Fruit fly (Drosophila melanogaster) whole organism, embryonic: ENCODE measurements around the gene Mtpalpha.

ENCODE experiments used
- Ada2b ChIP-seq: fragments of 200-800 bp; sonication (Bioruptor generic); IDR thresholded peaks from 2 replicates; pipeline ENCODE4 v1.3.6; 2022; ENCODE audit warnings: missing biosample characterization, missing genetic modification characterization
- Bdp1 ChIP-seq: fragments of 200-800 bp; sonication (Bioruptor generic); optimal IDR thresholded peaks from 3 replicates; lab custom pipeline; 2016; ENCODE audit warnings: missing biosample characterization, missing genetic modification characterization
- Blimp-1 ChIP-seq: fragments of 200-800 bp; sonication (Bioruptor generic); optimal IDR thresholded peaks from 3 replicates; lab custom pipeline; 2018; ENCODE audit warnings: missing biosample characterization, missing genetic modification characterization, mild to moderate bottlenecking, moderate library complexity, missing genetic modification reagents
- C15 ChIP-seq: fragments of 200-800 bp; sonication (Bioruptor generic); IDR thresholded peaks from 3 replicates; pipeline ENCODE4 v1.3.6; 2022; ENCODE audit warnings: missing biosample characterization, missing genetic modification characterization
- CG10274 ChIP-seq: fragments of 200-800 bp; sonication (Bioruptor generic); optimal IDR thresholded peaks from 3 replicates; lab custom pipeline; 2017; ENCODE audit warnings: missing biosample characterization, mild to moderate bottlenecking, missing genetic modification characterization
- CG11398 ChIP-seq: fragments of 200-800 bp; sonication (Bioruptor generic); optimal IDR thresholded peaks from 2 replicates; lab custom pipeline; 2016; ENCODE audit warnings: missing biosample characterization, missing genetic modification characterization
- CG11504 ChIP-seq: fragments of 200-800 bp; sonication (Bioruptor generic); optimal IDR thresholded peaks from 3 replicates; lab custom pipeline; 2019; ENCODE audit warnings: missing biosample characterization, mild to moderate bottlenecking, missing genetic modification characterization, moderate library complexity
- CG12659 ChIP-seq: fragments of 200-800 bp; sonication (Bioruptor generic); optimal IDR thresholded peaks from 3 replicates; lab custom pipeline; 2017; ENCODE audit warnings: mild to moderate bottlenecking, missing biosample characterization, missing genetic modification reagents, missing genetic modification characterization
- CG12744 ChIP-seq: fragments of 200-800 bp; sonication (Bioruptor generic); optimal IDR thresholded peaks from 2 replicates; lab custom pipeline; 2016; ENCODE audit warnings: missing biosample characterization, missing genetic modification characterization
- CG15269 ChIP-seq: fragments of 200-800 bp; sonication (Bioruptor generic); optimal IDR thresholded peaks from 2 replicates; lab custom pipeline; 2018; ENCODE audit warnings: missing biosample characterization, mild to moderate bottlenecking, missing genetic modification characterization, moderate library complexity
- CG17359 ChIP-seq: fragments of 200-800 bp; sonication (Bioruptor generic); optimal IDR thresholded peaks from 3 replicates; lab custom pipeline; 2018; ENCODE audit warnings: missing biosample characterization, mild to moderate bottlenecking, missing genetic modification characterization, moderate library complexity
- CG18262 ChIP-seq: fragments of 200-800 bp; optimal IDR thresholded peaks from 3 replicates; lab custom pipeline; 2019; ENCODE audit warnings: missing biosample characterization, mild to moderate bottlenecking, missing genetic modification characterization, moderate library complexity
- CG18599 ChIP-seq: fragments of 200-800 bp; sonication (Bioruptor generic); optimal IDR thresholded peaks from 3 replicates; lab custom pipeline; 2017; ENCODE audit warnings: missing biosample characterization, missing genetic modification characterization, mild to moderate bottlenecking, moderate library complexity, missing genetic modification reagents
- CG2120 ChIP-seq: fragments of 200-800 bp; sonication (Bioruptor generic); optimal IDR thresholded peaks from 3 replicates; lab custom pipeline; 2016; ENCODE audit warnings: missing biosample characterization, missing genetic modification characterization
- CG3065 ChIP-seq: fragments of 200-800 bp; sonication (Bioruptor generic); optimal IDR thresholded peaks from 2 replicates; lab custom pipeline; 2016; ENCODE audit warnings: missing biosample characterization, missing genetic modification characterization
- CG31441 ChIP-seq: fragments of 200-800 bp; sonication (Bioruptor generic); IDR thresholded peaks from 2 replicates; pipeline ENCODE4 v1.3.6; 2022; ENCODE audit warnings: missing biosample characterization, missing genetic modification characterization
- CG3281 ChIP-seq: fragments of 200-800 bp; sonication (Bioruptor generic); optimal IDR thresholded peaks from 3 replicates; lab custom pipeline; 2017; ENCODE audit warnings: missing biosample characterization, mild to moderate bottlenecking, missing genetic modification characterization
- CG4282 ChIP-seq: fragments of 200-800 bp; sonication (Bioruptor generic); optimal IDR thresholded peaks from 2 replicates; lab custom pipeline; 2016; ENCODE audit warnings: missing biosample characterization, missing genetic modification characterization
- CG4617 ChIP-seq: fragments of 200-800 bp; sonication (Bioruptor generic); optimal IDR thresholded peaks from 3 replicates; lab custom pipeline; 2016; ENCODE audit warnings: missing biosample characterization, missing genetic modification characterization, borderline replicate concordance
- CG7372 ChIP-seq: fragments of 200-800 bp; sonication (Bioruptor generic); IDR thresholded peaks from 2 replicates; pipeline ENCODE4 v1.3.6; 2022; ENCODE audit warnings: missing biosample characterization, missing genetic modification characterization
- CG7786 ChIP-seq: fragments of 200-800 bp; sonication (Bioruptor generic); optimal IDR thresholded peaks from 2 replicates; lab custom pipeline; 2016; ENCODE audit warnings: missing biosample characterization, missing genetic modification characterization
- CG7839 ChIP-seq: fragments of 200-800 bp; sonication (Bioruptor generic); optimal IDR thresholded peaks from 3 replicates; lab custom pipeline; 2018; ENCODE audit warnings: missing biosample characterization, mild to moderate bottlenecking, missing genetic modification characterization, moderate library complexity
- CG9437 ChIP-seq: fragments of 200-800 bp; sonication (Bioruptor generic); optimal IDR thresholded peaks from 2 replicates; lab custom pipeline; 2018; ENCODE audit warnings: missing biosample characterization, mild to moderate bottlenecking, missing genetic modification characterization
- CG9932 ChIP-seq: fragments of 200-800 bp; sonication (Bioruptor generic); IDR thresholded peaks from 2 replicates; pipeline ENCODE4 v1.3.6; 2022; ENCODE audit warnings: missing biosample characterization, missing genetic modification characterization
- CoRest ChIP-seq: fragments of 200-800 bp; sonication (Bioruptor generic); optimal IDR thresholded peaks from 3 replicates; lab custom pipeline; 2018; ENCODE audit warnings: missing biosample characterization, mild to moderate bottlenecking, missing genetic modification characterization, moderate library complexity
- Doc2 ChIP-seq: fragments of 200-800 bp; sonication (Bioruptor generic); IDR thresholded peaks from 2 replicates; pipeline ENCODE4 v1.3.6; 2022; ENCODE audit warnings: missing biosample characterization, missing genetic modification characterization
- E2f2 ChIP-seq: fragments of 200-800 bp; sonication (Bioruptor generic); IDR thresholded peaks from 2 replicates; pipeline ENCODE4 v1.3.6; 2022; ENCODE audit warnings: missing biosample characterization, missing genetic modification characterization
- Ets65A ChIP-seq: fragments of 200-800 bp; sonication (Bioruptor generic); peaks from one replicate; lab custom pipeline; 2016; ENCODE audit warnings: missing biosample characterization, missing genetic modification characterization
- Fer3 ChIP-seq: fragments of 200-800 bp; sonication (Bioruptor generic); optimal IDR thresholded peaks from 2 replicates; lab custom pipeline; 2018; ENCODE audit warnings: missing biosample characterization, mild to moderate bottlenecking, missing genetic modification characterization, moderate library complexity
- H2.0 ChIP-seq: fragments of 200-800 bp; sonication (Bioruptor generic); IDR thresholded peaks from 2 replicates; pipeline ENCODE4 v1.3.6; 2022; ENCODE audit warnings: missing biosample characterization, missing genetic modification characterization
- HHEX ChIP-seq: fragments of 200-800 bp; sonication (Bioruptor generic); optimal IDR thresholded peaks from 3 replicates; lab custom pipeline; 2017; ENCODE audit warnings: missing biosample characterization, mild to moderate bottlenecking, missing genetic modification characterization, missing genetic modification reagents
- Hmr ChIP-seq: fragments of 200-800 bp; sonication (Bioruptor generic); optimal IDR thresholded peaks from 3 replicates; lab custom pipeline; 2017; ENCODE audit warnings: mild to moderate bottlenecking, missing biosample characterization, missing genetic modification reagents, missing genetic modification characterization
- Hsf ChIP-seq: fragments of 200-800 bp; sonication (Bioruptor generic); optimal IDR thresholded peaks from 3 replicates; lab custom pipeline; 2016; ENCODE audit warnings: missing biosample characterization, missing genetic modification characterization
- Meics ChIP-seq: fragments of 200-800 bp; sonication (Bioruptor generic); optimal IDR thresholded peaks from 2 replicates; lab custom pipeline; 2017; ENCODE audit warnings: missing biosample characterization, mild to moderate bottlenecking, missing genetic modification characterization
- Pdp1 ChIP-seq, 2 experiments: fragments of 200-800 bp; sonication (Bioruptor generic); optimal IDR thresholded peaks; 3 replicates each; lab custom pipeline; 2016; ENCODE audit warnings: missing biosample characterization in 2 of 2, missing genetic modification characterization in 2 of 2, mild to moderate bottlenecking in 1 of 2, moderate library complexity in 1 of 2
- Side ChIP-seq: fragments of 200-800 bp; sonication (Bioruptor generic); optimal IDR thresholded peaks from 2 replicates; lab custom pipeline; 2016; ENCODE audit warnings: missing biosample characterization, missing genetic modification characterization
- Sox100B ChIP-seq: fragments of 200-800 bp; sonication (Bioruptor generic); optimal IDR thresholded peaks from 3 replicates; lab custom pipeline; 2018; ENCODE audit warnings: missing biosample characterization, mild to moderate bottlenecking, missing genetic modification characterization
- dan ChIP-seq: fragments of 200-800 bp; sonication (Bioruptor generic); IDR thresholded peaks from 2 replicates; pipeline ENCODE4 v1.3.6; 2022; ENCODE audit warnings: missing biosample characterization, missing genetic modification characterization
- dmrt99B ChIP-seq: fragments of 200-800 bp; sonication (Bioruptor generic); optimal IDR thresholded peaks from 2 replicates; lab custom pipeline; 2018; ENCODE audit warnings: missing biosample characterization, mild to moderate bottlenecking, missing genetic modification characterization, moderate library complexity
- eyg ChIP-seq: fragments of 200-800 bp; sonication (Bioruptor generic); optimal IDR thresholded peaks from 3 replicates; lab custom pipeline; 2016; ENCODE audit warnings: missing biosample characterization, missing genetic modification characterization
- ftz-f1 ChIP-seq: fragments of 200-800 bp; sonication (Bioruptor generic); optimal IDR thresholded peaks from 2 replicates; lab custom pipeline; 2016; ENCODE audit warnings: missing biosample characterization, missing genetic modification characterization
- ind ChIP-seq: fragments of 200-800 bp; sonication (Bioruptor generic); optimal IDR thresholded peaks from 3 replicates; lab custom pipeline; 2016; ENCODE audit warnings: missing biosample characterization, missing genetic modification characterization
- ken ChIP-seq: fragments of 200-800 bp; sonication (Bioruptor generic); IDR thresholded peaks from 3 replicates; pipeline ENCODE4 v1.3.6; 2022; ENCODE audit warnings: missing biosample characterization, missing genetic modification characterization
- phol ChIP-seq: fragments of 200-800 bp; sonication (Bioruptor generic); optimal IDR thresholded peaks from 3 replicates; lab custom pipeline; 2018; ENCODE audit warnings: missing biosample characterization, mild to moderate bottlenecking, missing genetic modification characterization, moderate library complexity
- prd ChIP-seq, 3 experiments: fragments of >200 bp in 2 of 3; fragments of 200-800 bp in 1 of 3; sonication (Bioruptor generic) in 1 of 3; optimal IDR thresholded peaks in 2 of 3; IDR thresholded peaks in 1 of 3; 2 replicates in 2 of 3; 3 replicates in 1 of 3; pipeline versions ENCODE4 v1.3.6 to Lab custom; 2017 to 2022; ENCODE audit warnings: missing biosample characterization in 1 of 3, missing genetic modification characterization in 1 of 3
- slbo ChIP-seq: fragments of 200-800 bp; sonication (Bioruptor generic); IDR thresholded peaks from 2 replicates; pipeline ENCODE4 v1.3.6; 2022; ENCODE audit warnings: missing biosample characterization, missing genetic modification characterization
- so ChIP-seq: fragments of 200-800 bp; sonication (Bioruptor generic); IDR thresholded peaks from 3 replicates; pipeline ENCODE4 v1.3.6; 2022; ENCODE audit warnings: missing biosample characterization, missing genetic modification characterization
- sob ChIP-seq: fragments of 200-800 bp; sonication (Bioruptor generic); IDR thresholded peaks from 2 replicates; pipeline ENCODE4 v1.3.6; 2022; ENCODE audit warnings: missing biosample characterization, missing genetic modification characterization
- vvl ChIP-seq: fragments of 200-800 bp; sonication (Bioruptor generic); IDR thresholded peaks from 2 replicates; pipeline ENCODE4 v1.3.6; 2022; ENCODE audit warnings: missing biosample characterization, missing genetic modification characterization
- wor ChIP-seq: fragments of 200-800 bp; sonication (Bioruptor generic); IDR thresholded peaks from 2 replicates; pipeline ENCODE4 v1.3.6; 2022; ENCODE audit warnings: missing biosample characterization, missing genetic modification characterization

Mtpalpha gene

DNA sequence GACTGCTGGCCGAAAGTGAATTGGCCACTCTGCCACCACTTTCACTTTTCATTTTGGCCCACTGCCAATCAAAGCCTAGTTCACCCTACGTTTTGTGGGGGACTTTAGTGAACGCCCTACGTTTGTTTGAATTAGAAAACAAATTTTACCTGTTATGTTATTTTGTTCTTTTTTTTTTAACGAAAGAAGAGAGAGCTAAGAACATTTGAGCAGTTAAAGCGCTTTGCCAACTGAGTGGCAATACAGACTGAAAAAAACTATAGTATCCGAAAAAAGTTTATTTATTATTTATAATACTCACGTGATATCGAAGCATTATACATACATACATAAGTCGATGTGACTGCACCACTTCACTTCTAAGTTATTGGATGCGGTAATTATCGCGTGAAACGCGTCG is 41.3 kb upstream of the Mtpalpha start (continued):
- TF ChIP-seq CG12744 (GFP tag; lab: Kevin White, UChicago) (no peak), C15 (GFP tag; lab: Robert Waterston, UW) (no peak), Ada2b (0 out of 2 replicates have a peak, but pooled peaks have one; percentile 18), CG7372 (GFP tag; lab: Robert Waterston, UW) (no peak), prd (optimal IDR thresholded peaks at IDR 0.05; lab: Kevin White, UChicago) (no peak), prd (GFP tag; IDR thresholded peaks at IDR 0.05; lab: Robert Waterston, UW) (no peak), Sox100B (GFP tag; lab: Kevin White, UChicago) (peak; percentile 31), CG4617 (GFP tag; lab: Kevin White, UChicago) (no peak), H2.0 (GFP tag; lab: Robert Waterston, UW) (no peak), dan (GFP tag; lab: Robert Waterston, UW) (no peak), CG3065 (GFP tag; lab: Kevin White, UChicago) (no peak), CG12659 (GFP tag; lab: Kevin White, UChicago) (peak; percentile 5), CoRest (peak; percentile 34), CG15269 (tag; lab: Kevin White, UChicago) (peak; percentile 42), CG11504 (tag; lab: Kevin White, UChicago) (peak; percentile 61), Hmr (GFP tag; lab: Kevin White, UChicago) (peak; percentile 34), CG2120 (GFP tag; lab: Kevin White, UChicago) (peak; percentile 40), CG18599 (peak; percentile 38), CG11398 (GFP tag; lab: Kevin White, UChicago) (no peak), E2f2 (GFP tag; lab: Robert Waterston, UW) (0 out of 2 replicates have a peak, but pooled peaks have one; percentile 32), CG4282 (GFP tag; lab: Kevin White, UChicago) (no peak), so (GFP tag; lab: Robert Waterston, UW) (no peak), slbo (GFP tag; lab: Robert Waterston, UW) (peak; percentile 17; the same call in 1 of the 2 replicates), phol (tag; lab: Kevin White, UChicago) (peak; percentile 14), Blimp-1 (peak; percentile 82), CG31441 (GFP tag; lab: Robert Waterston, UW) (peak; percentile 38; the same call in 1 of the 2 replicates), sob (GFP tag; lab: Robert Waterston, UW) (no peak), Fer3 (tag; lab: Kevin White, UChicago) (peak; percentile 28), CG9437 (GFP tag; lab: Kevin White, UChicago) (no peak), CG3281 (GFP tag; lab: Kevin White, UChicago) (peak; percentile 6), CG10274 (peak; percentile 82), CG17359 (tag; lab: Kevin White, UChicago) (peak; percentile 39), ken (GFP tag; lab: Robert Waterston, UW) (0 out of 3 replicates have a peak, but pooled peaks have one; percentile 10), Doc2 (no peak), vvl (GFP tag; lab: Robert Waterston, UW) (0 out of 2 replicates have a peak, but pooled peaks have one; percentile 25), Bdp1 (GFP tag; lab: Kevin White, UChicago) (no peak), wor (no peak), eyg (GFP tag; lab: Kevin White, UChicago) (no peak), Meics (GFP tag; lab: Kevin White, UChicago) (peak; percentile 11), CG7786 (GFP tag; lab: Kevin White, UChicago) (no peak), ftz-f1 (no peak), Ets65A (GFP tag; lab: Kevin White, UChicago) (peak; percentile 9), Side (no peak), CG18262 (peak; percentile 12), dmrt99B (tag; lab: Kevin White, UChicago) (peak; percentile 57), Hsf (GFP tag; lab: Kevin White, UChicago) (peak; percentile 6), CG7839 (tag; lab: Kevin White, UChicago) (peak; percentile 25), CG9932 (GFP tag; lab: Robert Waterston, UW) (0 out of 2 replicates have a peak, but pooled peaks have one; percentile 10), ind (peak; percentile 3), HHEX (GFP tag; lab: Kevin White, UChicago) (peak; percentile 5), Pdp1 (GFP tag; optimal IDR thresholded peaks at IDR 0.05; lab: Kevin White, UChicago) (peak in 1 of 2 experiments; percentile 38)
